Fruit fly (Drosophila melanogaster): ENCODE data around the gene Cpr64Aa.
A peak's percentile ranks its signal among the peaks of the same experiment; 100 is the strongest.

Cpr64Aa gene

dm6 chr3L:4242428-4242827, 33.5 kb upstream of the Cpr64Aa start, which contains the start of gene pav (continued):
- TF ChIP-seq CG15073 (GFP tag; optimal IDR thresholded peaks at IDR 0.05) (no peak), stc (GFP tag; IDR thresholded peaks at IDR 0.05) (peak; percentile 72), Neu2 (GFP tag; optimal IDR thresholded peaks at IDR 0.05; ENCODE audit: borderline replicate concordance) (no peak), her (GFP tag; optimal IDR thresholded peaks at IDR 0.05) (no peak), mam (GFP tag; optimal IDR thresholded peaks at IDR 0.05) (no peak), CG3995 (GFP tag; optimal IDR thresholded peaks at IDR 0.05) (peak; percentile 5), knrl (GFP tag; IDR thresholded peaks at IDR 0.05; ENCODE audit: partially characterized antibody) (no peak; the same call in 2 of the 3 replicates), sqz (GFP tag; optimal IDR thresholded peaks at IDR 0.05) (no peak), dan (GFP tag; IDR thresholded peaks at IDR 0.05) (no peak), Sox100B (GFP tag; optimal IDR thresholded peaks at IDR 0.05) (no peak), jumu (GFP tag; optimal IDR thresholded peaks at IDR 0.05) (no peak), CG14667 (GFP tag; IDR thresholded peaks at IDR 0.05) (peak; percentile 4; the same call in 1 of the 2 replicates), sima (GFP tag; optimal IDR thresholded peaks at IDR 0.05) (no peak), bbx (GFP tag; IDR thresholded peaks at IDR 0.05; ENCODE audit: partially characterized antibody) (no peak), tx (GFP tag; optimal IDR thresholded peaks at IDR 0.05) (no peak), CG2116 (GFP tag; optimal IDR thresholded peaks at IDR 0.05) (peak; percentile 4), kah (GFP tag; optimal IDR thresholded peaks at IDR 0.05) (no peak), CoRest (tag; optimal IDR thresholded peaks at IDR 0.05) (peak; percentile 70), Blimp-1 (GFP tag; optimal IDR thresholded peaks at IDR 0.05) (no peak), NK7.1 (GFP tag; optimal IDR thresholded peaks at IDR 0.05) (no peak), NC2α (GFP tag; optimal IDR thresholded peaks at IDR 0.05) (no peak), NC2β (GFP tag; optimal IDR thresholded peaks at IDR 0.05) (no peak), CG10209 (GFP tag; optimal IDR thresholded peaks at IDR 0.05) (no peak), trem (tag; optimal IDR thresholded peaks at IDR 0.05) (peak; percentile 61), zen (tag; optimal IDR thresholded peaks at IDR 0.05) (peak; percentile 48), abd-A (tag; optimal IDR thresholded peaks at IDR 0.05) (no peak), gsb (GFP tag; IDR thresholded peaks at IDR 0.05) (no peak), Dbx (GFP tag; IDR thresholded peaks at IDR 0.05) (peak; percentile 35; the same call in 1 of the 3 replicates), Hr51 (GFP tag; optimal IDR thresholded peaks at IDR 0.05) (no peak), Hr3 (GFP tag; optimal IDR thresholded peaks at IDR 0.05) (peak; percentile 18), nerfin-1 (tag; optimal IDR thresholded peaks at IDR 0.05) (peak; percentile 44), hbn (GFP tag; IDR thresholded peaks at IDR 0.05; ENCODE audit: partially characterized antibody) (no peak), Optix (GFP tag; IDR thresholded peaks at IDR 0.05) (no peak), Adf1 (GFP tag; IDR thresholded peaks at IDR 0.05) (0 out of 2 replicates have a peak, but pooled peaks have one; percentile 19), ci (GFP tag; IDR thresholded peaks at IDR 0.05) (no peak), amos (GFP tag; IDR thresholded peaks at IDR 0.05; ENCODE audit: partially characterized antibody) (no peak), CG1602 (GFP tag; optimal IDR thresholded peaks at IDR 0.05) (no peak), NfI (GFP tag; optimal IDR thresholded peaks at IDR 0.05) (no peak), Usf (GFP tag; optimal IDR thresholded peaks at IDR 0.05) (no peak), CG4730 (GFP tag; IDR thresholded peaks at IDR 0.05) (peak; percentile 44; the same call in 1 of the 2 replicates), ap (GFP tag; IDR thresholded peaks at IDR 0.05) (no peak), CG32772 (GFP tag; IDR thresholded peaks at IDR 0.05) (0 out of 2 replicates have a peak, but pooled peaks have one; percentile 27), vvl (GFP tag; IDR thresholded peaks at IDR 0.05) (peak; percentile 70), chif (GFP tag; optimal IDR thresholded peaks at IDR 0.05) (no peak), CG34422 (GFP tag; IDR thresholded peaks at IDR 0.05) (0 out of 3 replicates have a peak, but pooled peaks have one; percentile 29), Ets97D (GFP tag; optimal IDR thresholded peaks at IDR 0.05) (peak; percentile 42), hkb (optimal IDR thresholded peaks at IDR 0.05) (no peak), hkb (GFP tag; IDR thresholded peaks at IDR 0.05) (peak; percentile 65), CG16779 (GFP tag; IDR thresholded peaks at IDR 0.05) (no peak), ash1 (GFP tag; optimal IDR thresholded peaks at IDR 0.05) (no peak), CG33213 (GFP tag; optimal IDR thresholded peaks at IDR 0.05) (no peak), grau (tag; optimal IDR thresholded peaks at IDR 0.05) (peak; percentile 65)

All from whole organism, embryonic.